Fruit fly (Drosophila melanogaster) whole organism, prepupa: ENCODE measurements around the gene CG43218.

Experiments
- CG10669 ChIP-seq: fragments of 200-800 bp; sonication (Bioruptor generic); optimal IDR thresholded peaks from 3 replicates; lab custom pipeline; 2018; ENCODE audit warnings: missing biosample characterization, mild to moderate bottlenecking, missing genetic modification characterization, moderate library complexity
- CG11294 ChIP-seq: fragments of 200-800 bp; sonication (Bioruptor generic); IDR thresholded peaks from 2 replicates; pipeline ENCODE4 v1.3.6; 2022; ENCODE audit warnings: missing biosample characterization, missing genetic modification characterization
- CG11762 ChIP-seq: fragments of 200-800 bp; sonication (Bioruptor generic); optimal IDR thresholded peaks from 3 replicates; lab custom pipeline; 2016; ENCODE audit warnings: missing biosample characterization, missing genetic modification characterization; ENCODE audit not compliant: insufficient read depth
- CG11902 ChIP-seq: fragments of 200-800 bp; sonication (Bioruptor generic); optimal IDR thresholded peaks from 3 replicates; lab custom pipeline; 2016; ENCODE audit warnings: missing biosample characterization, missing genetic modification characterization
- CG15336 ChIP-seq: fragments of 200-800 bp; sonication (Bioruptor generic); IDR thresholded peaks from 2 replicates; pipeline ENCODE4 v1.3.6; 2022; ENCODE audit warnings: missing biosample characterization, missing genetic modification characterization
- CG1621 ChIP-seq: fragments of 200-800 bp; sonication (Bioruptor generic); optimal IDR thresholded peaks from 3 replicates; lab custom pipeline; 2018; ENCODE audit warnings: missing biosample characterization, mild to moderate bottlenecking, missing genetic modification characterization
- CG16779 ChIP-seq: fragments of 200-800 bp; sonication (Bioruptor generic); optimal IDR thresholded peaks from 3 replicates; lab custom pipeline; 2017; ENCODE audit warnings: missing biosample characterization, mild to moderate bottlenecking, missing genetic modification characterization
- CG3032 ChIP-seq: fragments of 200-800 bp; optimal IDR thresholded peaks from 2 replicates; lab custom pipeline; 2019; ENCODE audit warnings: missing biosample characterization, mild to moderate bottlenecking, missing genetic modification characterization, moderate library complexity
- CG32006 ChIP-seq: fragments of 200-800 bp; sonication (Bioruptor generic); optimal IDR thresholded peaks from 3 replicates; lab custom pipeline; 2017; ENCODE audit warnings: missing biosample characterization, mild to moderate bottlenecking, missing genetic modification characterization
- CG34406 ChIP-seq: fragments of 200-800 bp; sonication (Bioruptor generic); optimal IDR thresholded peaks from 3 replicates; lab custom pipeline; 2016; ENCODE audit warnings: missing biosample characterization, missing genetic modification characterization
- CG3919 ChIP-seq: fragments of 200-800 bp; sonication (Bioruptor generic); optimal IDR thresholded peaks from 3 replicates; lab custom pipeline; 2016; ENCODE audit warnings: missing biosample characterization, missing genetic modification characterization
- CG4318 ChIP-seq: fragments of 200-800 bp; sonication (Bioruptor generic); optimal IDR thresholded peaks from 3 replicates; lab custom pipeline; 2017; ENCODE audit warnings: missing biosample characterization, mild to moderate bottlenecking, missing genetic modification characterization
- CG6854 ChIP-seq: fragments of 200-800 bp; sonication (Bioruptor generic); optimal IDR thresholded peaks from 2 replicates; lab custom pipeline; 2017; ENCODE audit warnings: missing biosample characterization, mild to moderate bottlenecking, missing genetic modification characterization
- CG7368 ChIP-seq: fragments of 200-800 bp; sonication (Bioruptor generic); optimal IDR thresholded peaks from 3 replicates; lab custom pipeline; 2016; ENCODE audit warnings: missing biosample characterization, missing genetic modification characterization
- CG8119 ChIP-seq: fragments of 200-800 bp; sonication (Bioruptor generic); IDR thresholded peaks from 3 replicates; pipeline ENCODE4 v1.3.6; 2022; ENCODE audit warnings: missing biosample characterization, missing genetic modification characterization
- CG8319 ChIP-seq: fragments of 200-800 bp; sonication (Bioruptor generic); optimal IDR thresholded peaks from 3 replicates; lab custom pipeline; 2016; ENCODE audit warnings: missing biosample characterization, missing genetic modification characterization
- CG9139 ChIP-seq: fragments of 200-800 bp; sonication (Bioruptor generic); optimal IDR thresholded peaks from 3 replicates; lab custom pipeline; 2017; ENCODE audit warnings: missing biosample characterization, mild to moderate bottlenecking, missing genetic modification characterization
- Eip75B ChIP-seq: fragments of 200-800 bp; sonication (Bioruptor generic); optimal IDR thresholded peaks from 3 replicates; lab custom pipeline; 2016; ENCODE audit warnings: missing biosample characterization, missing genetic modification characterization
- Eip78C ChIP-seq: fragments of 200-800 bp; sonication (Bioruptor generic); peaks from one replicate; lab custom pipeline; 2016; ENCODE audit warnings: missing biosample characterization, missing genetic modification characterization
- Eip93F ChIP-seq: fragments of 200-800 bp; sonication (Bioruptor generic); optimal IDR thresholded peaks from 2 replicates; lab custom pipeline; 2016; ENCODE audit warnings: missing biosample characterization, mild to moderate bottlenecking, missing genetic modification characterization
- Ets21C ChIP-seq: fragments of 200-800 bp; sonication (Bioruptor generic); optimal IDR thresholded peaks from 3 replicates; lab custom pipeline; 2016; ENCODE audit warnings: missing biosample characterization, missing genetic modification characterization
- Ets96B ChIP-seq: fragments of 200-800 bp; optimal IDR thresholded peaks from 2 replicates; lab custom pipeline; 2019; ENCODE audit warnings: missing biosample characterization, mild to moderate bottlenecking, missing genetic modification characterization, moderate library complexity
- Hr38 ChIP-seq: sonication (Bioruptor generic); optimal IDR thresholded peaks from 2 replicates; lab custom pipeline; 2016; ENCODE audit warnings: missing biosample characterization, missing genetic modification characterization
- Hr39 ChIP-seq: fragments of 200-800 bp; sonication (Bioruptor generic); optimal IDR thresholded peaks from 2 replicates; lab custom pipeline; 2016; ENCODE audit warnings: missing biosample characterization, missing genetic modification characterization
- Lpt ChIP-seq: fragments of 200-800 bp; sonication (Bioruptor generic); optimal IDR thresholded peaks from 3 replicates; lab custom pipeline; 2016; ENCODE audit warnings: missing biosample characterization, missing genetic modification characterization
- OdsH ChIP-seq: fragments of 200-800 bp; sonication (Bioruptor generic); optimal IDR thresholded peaks from 3 replicates; lab custom pipeline; 2016; ENCODE audit warnings: missing biosample characterization, missing genetic modification characterization
- Smox ChIP-seq: fragments of 200-800 bp; sonication (Bioruptor generic); optimal IDR thresholded peaks from 3 replicates; lab custom pipeline; 2016; ENCODE audit warnings: missing biosample characterization, missing genetic modification characterization
- Sox14 ChIP-seq: fragments of 200-800 bp; sonication (Bioruptor generic); optimal IDR thresholded peaks from 3 replicates; lab custom pipeline; 2016; ENCODE audit warnings: missing biosample characterization, missing genetic modification characterization
- achi ChIP-seq: fragments of 200-800 bp; sonication (Bioruptor generic); optimal IDR thresholded peaks from 3 replicates; lab custom pipeline; 2016; ENCODE audit warnings: missing biosample characterization, missing genetic modification characterization
- acj6 ChIP-seq: fragments of 200-800 bp; sonication (Bioruptor generic); optimal IDR thresholded peaks from 3 replicates; lab custom pipeline; 2016; ENCODE audit warnings: missing biosample characterization, missing genetic modification characterization
- cyc ChIP-seq: fragments of 200-800 bp; sonication (Bioruptor generic); optimal IDR thresholded peaks from 3 replicates; lab custom pipeline; 2016; ENCODE audit warnings: missing biosample characterization, missing genetic modification characterization
- eg ChIP-seq: fragments of 200-800 bp; sonication (Bioruptor generic); IDR thresholded peaks from 3 replicates; pipeline ENCODE4 v1.3.6; 2022; ENCODE audit warnings: missing biosample characterization, missing genetic modification characterization
- fd59A ChIP-seq: fragments of 200-800 bp; sonication (Bioruptor generic); optimal IDR thresholded peaks from 2 replicates; lab custom pipeline; 2017; ENCODE audit warnings: missing biosample characterization, mild to moderate bottlenecking, missing genetic modification characterization, missing genetic modification reagents
- fd85E ChIP-seq: fragments of 200-800 bp; sonication (Bioruptor generic); optimal IDR thresholded peaks from 3 replicates; lab custom pipeline; 2016; ENCODE audit warnings: missing biosample characterization, missing genetic modification characterization
- net ChIP-seq: fragments of 200-800 bp; sonication (Bioruptor generic); optimal IDR thresholded peaks from 3 replicates; lab custom pipeline; 2016; ENCODE audit warnings: missing biosample characterization, missing genetic modification characterization
- pdm3 ChIP-seq: fragments of 200-800 bp; sonication (Bioruptor generic); optimal IDR thresholded peaks from 3 replicates; lab custom pipeline; 2016; ENCODE audit warnings: missing biosample characterization, missing genetic modification characterization
- salr ChIP-seq, 2 experiments: fragments of 200-800 bp; sonication (Bioruptor generic); optimal IDR thresholded peaks; 3 replicates each; lab custom pipeline; 2016 to 2018; ENCODE audit warnings: missing biosample characterization in 2 of 2, missing genetic modification characterization in 2 of 2, mild to moderate bottlenecking in 1 of 2
- spab ChIP-seq: fragments of 200-800 bp; sonication (Bioruptor generic); optimal IDR thresholded peaks from 2 replicates; lab custom pipeline; 2017; ENCODE audit warnings: missing biosample characterization, mild to moderate bottlenecking, missing genetic modification characterization, missing genetic modification reagents
- svp ChIP-seq: fragments of 200-800 bp; sonication (Bioruptor generic); peaks from one replicate; lab custom pipeline; 2016; ENCODE audit warnings: missing biosample characterization, missing genetic modification characterization
- vri ChIP-seq: fragments of 200-800 bp; sonication (Bioruptor generic); optimal IDR thresholded peaks from 3 replicates; lab custom pipeline; 2016; ENCODE audit warnings: missing biosample characterization, mild to moderate bottlenecking, missing genetic modification characterization

The CG43218 gene

dm6 chr3L:21292700-21293099 lies 34.9 kb downstream of the CG43218 start, which contains the start of gene Cpr78Ca:
Gene Cpr78Ca, minus strand, starts transcription at chr3L:21292800.
- TF ChIP-seq CG15336 = no peak
- no peak for TF ChIP-seq Eip75B (GFP tag; lab: Kevin White, UChicago)
- no peak for TF ChIP-seq cyc
- TF ChIP-seq salr (GFP tag; optimal IDR thresholded peaks at IDR 0.05; lab: Kevin White, UChicago) = no peak
- no peak for TF ChIP-seq CG11902 (GFP tag; lab: Kevin White, UChicago)
- TF ChIP-seq CG1621 = no peak
- TF ChIP-seq CG9139 (GFP tag; lab: Kevin White, UChicago) = no peak
- TF ChIP-seq CG16779 (tag; lab: Kevin White, UChicago) = no peak
- TF ChIP-seq Lpt (GFP tag; lab: Kevin White, UChicago) = no peak
- no peak for TF ChIP-seq CG7368
- no peak for TF ChIP-seq pdm3 (GFP tag; lab: Kevin White, UChicago)
- no peak for TF ChIP-seq CG3032 (tag; lab: Kevin White, UChicago)
- TF ChIP-seq svp (GFP tag; lab: Kevin White, UChicago) = no peak
- TF ChIP-seq acj6 (GFP tag; lab: Kevin White, UChicago) = no peak
- TF ChIP-seq CG11294 (GFP tag; lab: Robert Waterston, UW) = no peak
- TF ChIP-seq spab (GFP tag; lab: Kevin White, UChicago) = no peak
- no peak for TF ChIP-seq Eip78C (GFP tag; lab: Kevin White, UChicago)
- no peak for TF ChIP-seq achi (GFP tag; lab: Kevin White, UChicago)

dm6 chr3L:21294202-21294601 lies 36.4 kb downstream of the CG43218 start, which contains the start of gene Cpr78Cb:
Gene Cpr78Cb, plus strand, starts transcription at chr3L:21294492.
- no peak for TF ChIP-seq Lpt (GFP tag; lab: Kevin White, UChicago)
- TF ChIP-seq CG11762 (GFP tag; lab: Kevin White, UChicago) = no peak
- no peak for TF ChIP-seq Smox (GFP tag; lab: Kevin White, UChicago)
- TF ChIP-seq acj6 (GFP tag; lab: Kevin White, UChicago) = no peak
- no peak for TF ChIP-seq Ets96B
- TF ChIP-seq salr (GFP tag; optimal IDR thresholded peaks at IDR 0.05; lab: Kevin White, UChicago) = no peak
- no peak for TF ChIP-seq CG32006 (GFP tag; lab: Kevin White, UChicago)
- TF ChIP-seq CG8319 = no peak

- TF ChIP-seq svp (GFP tag; lab: Kevin White, UChicago) = no peak
- no peak for TF ChIP-seq eg (GFP tag; lab: Robert Waterston, UW)
- no peak for TF ChIP-seq Eip75B (GFP tag; lab: Kevin White, UChicago)
- TF ChIP-seq Hr39 (GFP tag; lab: Kevin White, UChicago) = no peak
- no peak for TF ChIP-seq CG10669 (GFP tag; lab: Kevin White, UChicago)
- TF ChIP-seq spab (GFP tag; lab: Kevin White, UChicago) = no peak
- no peak for TF ChIP-seq CG8119
- no peak for TF ChIP-seq Eip93F
- no peak for TF ChIP-seq cyc
- TF ChIP-seq CG11902 (GFP tag; lab: Kevin White, UChicago) = no peak
- no peak for TF ChIP-seq fd85E (GFP tag; lab: Kevin White, UChicago)
- TF ChIP-seq CG4318 (GFP tag; lab: Kevin White, UChicago) = no peak
- no peak for TF ChIP-seq OdsH (GFP tag; lab: Kevin White, UChicago)
- TF ChIP-seq salr (GFP tag; optimal IDR thresholded peaks at IDR 0.05; lab: Kevin White, UChicago) = no peak
- TF ChIP-seq CG34406 = no peak
Measured at dm6 chr3L:21297703-21298102, 39.9 kb downstream of the CG43218 start, which contains the start of gene Edg78E. Gene Edg78E, minus strand, starts transcription at chr3L:21297803.

dm6 chr3L:21298375-21298774 lies 40.6 kb downstream of the CG43218 start, which contains the start of gene CG43702:
Gene CG43702, plus strand, starts transcription at chr3L:21298675.
- TF ChIP-seq net (GFP tag; lab: Kevin White, UChicago) (no peak), CG4318 (GFP tag; lab: Kevin White, UChicago) (no peak), CG8119 (no peak), Sox14 (no peak), pdm3 (GFP tag; lab: Kevin White, UChicago) (no peak), fd59A (GFP tag; lab: Kevin White, UChicago) (no peak), CG6854 (GFP tag; lab: Kevin White, UChicago) (no peak), spab (GFP tag; lab: Kevin White, UChicago) (no peak), CG1621 (no peak), Hr38 (GFP tag; lab: Kevin White, UChicago) (no peak), Ets21C (no peak), CG3919 (GFP tag; lab: Kevin White, UChicago) (no peak), vri (GFP tag; lab: Kevin White, UChicago) (no peak)
